Worm (Caenorhabditis elegans): ENCODE data around the gene ceh-75.

- TF ChIP-seq ZK546.5 (tag; optimal IDR thresholded peaks at IDR 0.05): no peak
- TF ChIP-seq ceh-16 (tag; optimal IDR thresholded peaks at IDR 0.05): no peak
Measured at ce11 chrV:9924389-9924788, 3.3 kb downstream of the ceh-75 start.
